Fruit fly (Drosophila melanogaster) whole organism, prepupa: Measurements from ENCODE around the gene CG5863.

Experiments
- CG10631 ChIP-seq: fragments of 200-800 bp; sonication (Bioruptor generic); optimal IDR thresholded peaks from 2 replicates; lab custom pipeline; 2016; ENCODE audit warnings: missing biosample characterization, missing genetic modification characterization
- CG11294 ChIP-seq: fragments of 200-800 bp; sonication (Bioruptor generic); IDR thresholded peaks from 2 replicates; pipeline ENCODE4 v1.3.6; 2022; ENCODE audit warnings: missing biosample characterization, missing genetic modification characterization
- CG11762 ChIP-seq: fragments of 200-800 bp; sonication (Bioruptor generic); optimal IDR thresholded peaks from 3 replicates; lab custom pipeline; 2016; ENCODE audit warnings: missing biosample characterization, missing genetic modification characterization; ENCODE audit not compliant: insufficient read depth
- CG11902 ChIP-seq: fragments of 200-800 bp; sonication (Bioruptor generic); optimal IDR thresholded peaks from 3 replicates; lab custom pipeline; 2016; ENCODE audit warnings: missing biosample characterization, missing genetic modification characterization
- CG1621 ChIP-seq: fragments of 200-800 bp; sonication (Bioruptor generic); optimal IDR thresholded peaks from 3 replicates; lab custom pipeline; 2018; ENCODE audit warnings: missing biosample characterization, mild to moderate bottlenecking, missing genetic modification characterization
- CG16779 ChIP-seq: fragments of 200-800 bp; sonication (Bioruptor generic); optimal IDR thresholded peaks from 3 replicates; lab custom pipeline; 2017; ENCODE audit warnings: missing biosample characterization, mild to moderate bottlenecking, missing genetic modification characterization
- CG31627 ChIP-seq: fragments of 200-800 bp; sonication (Bioruptor generic); optimal IDR thresholded peaks from 3 replicates; lab custom pipeline; 2016; ENCODE audit warnings: missing biosample characterization, missing genetic modification characterization
- CG34406 ChIP-seq: fragments of 200-800 bp; sonication (Bioruptor generic); optimal IDR thresholded peaks from 3 replicates; lab custom pipeline; 2016; ENCODE audit warnings: missing biosample characterization, missing genetic modification characterization
- CG3919 ChIP-seq: fragments of 200-800 bp; sonication (Bioruptor generic); optimal IDR thresholded peaks from 3 replicates; lab custom pipeline; 2016; ENCODE audit warnings: missing biosample characterization, missing genetic modification characterization
- CG4318 ChIP-seq: fragments of 200-800 bp; sonication (Bioruptor generic); optimal IDR thresholded peaks from 3 replicates; lab custom pipeline; 2017; ENCODE audit warnings: missing biosample characterization, mild to moderate bottlenecking, missing genetic modification characterization
- CG6792 ChIP-seq: fragments of 200-800 bp; sonication (Bioruptor generic); optimal IDR thresholded peaks from 3 replicates; lab custom pipeline; 2016; ENCODE audit warnings: missing biosample characterization, missing genetic modification characterization
- CG6808 ChIP-seq: fragments of 200-800 bp; sonication (Bioruptor generic); optimal IDR thresholded peaks from 3 replicates; lab custom pipeline; 2017; ENCODE audit warnings: missing biosample characterization, missing genetic modification characterization, mild to moderate bottlenecking, moderate library complexity, missing genetic modification reagents
- CG6854 ChIP-seq: fragments of 200-800 bp; sonication (Bioruptor generic); optimal IDR thresholded peaks from 2 replicates; lab custom pipeline; 2017; ENCODE audit warnings: missing biosample characterization, mild to moderate bottlenecking, missing genetic modification characterization
- CG7368 ChIP-seq: fragments of 200-800 bp; sonication (Bioruptor generic); optimal IDR thresholded peaks from 3 replicates; lab custom pipeline; 2016; ENCODE audit warnings: missing biosample characterization, missing genetic modification characterization
- CG8319 ChIP-seq: fragments of 200-800 bp; sonication (Bioruptor generic); optimal IDR thresholded peaks from 3 replicates; lab custom pipeline; 2016; ENCODE audit warnings: missing biosample characterization, missing genetic modification characterization
- Eip93F ChIP-seq: fragments of 200-800 bp; sonication (Bioruptor generic); optimal IDR thresholded peaks from 2 replicates; lab custom pipeline; 2016; ENCODE audit warnings: missing biosample characterization, mild to moderate bottlenecking, missing genetic modification characterization
- Ets21C ChIP-seq: fragments of 200-800 bp; sonication (Bioruptor generic); optimal IDR thresholded peaks from 3 replicates; lab custom pipeline; 2016; ENCODE audit warnings: missing biosample characterization, missing genetic modification characterization
- Hr38 ChIP-seq: sonication (Bioruptor generic); optimal IDR thresholded peaks from 2 replicates; lab custom pipeline; 2016; ENCODE audit warnings: missing biosample characterization, missing genetic modification characterization
- Hr39 ChIP-seq: fragments of 200-800 bp; sonication (Bioruptor generic); optimal IDR thresholded peaks from 2 replicates; lab custom pipeline; 2016; ENCODE audit warnings: missing biosample characterization, missing genetic modification characterization
- Lpt ChIP-seq: fragments of 200-800 bp; sonication (Bioruptor generic); optimal IDR thresholded peaks from 3 replicates; lab custom pipeline; 2016; ENCODE audit warnings: missing biosample characterization, missing genetic modification characterization
- Met ChIP-seq: fragments of 200-800 bp; sonication (Bioruptor generic); optimal IDR thresholded peaks from 3 replicates; lab custom pipeline; 2016; ENCODE audit warnings: missing biosample characterization, missing genetic modification characterization
- OdsH ChIP-seq: fragments of 200-800 bp; sonication (Bioruptor generic); optimal IDR thresholded peaks from 3 replicates; lab custom pipeline; 2016; ENCODE audit warnings: missing biosample characterization, missing genetic modification characterization
- Sox14 ChIP-seq: fragments of 200-800 bp; sonication (Bioruptor generic); optimal IDR thresholded peaks from 3 replicates; lab custom pipeline; 2016; ENCODE audit warnings: missing biosample characterization, missing genetic modification characterization
- Sox15 ChIP-seq: fragments of 200-800 bp; sonication (Bioruptor generic); optimal IDR thresholded peaks from 3 replicates; lab custom pipeline; 2016; ENCODE audit warnings: missing biosample characterization, missing genetic modification characterization
- acj6 ChIP-seq: fragments of 200-800 bp; sonication (Bioruptor generic); optimal IDR thresholded peaks from 3 replicates; lab custom pipeline; 2016; ENCODE audit warnings: missing biosample characterization, missing genetic modification characterization
- dac ChIP-seq: fragments of 200-800 bp; sonication (Bioruptor generic); optimal IDR thresholded peaks from 2 replicates; lab custom pipeline; 2017; ENCODE audit warnings: missing biosample characterization, mild to moderate bottlenecking, missing genetic modification characterization
- dsx ChIP-seq: fragments of 200-800 bp; optimal IDR thresholded peaks from 3 replicates; lab custom pipeline; 2019; ENCODE audit warnings: missing biosample characterization, mild to moderate bottlenecking, missing genetic modification characterization, moderate library complexity; ENCODE audit not compliant: poor library complexity, severe bottlenecking
- fd85E ChIP-seq: fragments of 200-800 bp; sonication (Bioruptor generic); optimal IDR thresholded peaks from 3 replicates; lab custom pipeline; 2016; ENCODE audit warnings: missing biosample characterization, missing genetic modification characterization
- fkh ChIP-seq: fragments of 200-800 bp; sonication (Bioruptor generic); optimal IDR thresholded peaks from 3 replicates; lab custom pipeline; 2017; ENCODE audit warnings: missing biosample characterization, mild to moderate bottlenecking, missing genetic modification characterization, moderate library complexity
- net ChIP-seq: fragments of 200-800 bp; sonication (Bioruptor generic); optimal IDR thresholded peaks from 3 replicates; lab custom pipeline; 2016; ENCODE audit warnings: missing biosample characterization, missing genetic modification characterization
- pdm3 ChIP-seq: fragments of 200-800 bp; sonication (Bioruptor generic); optimal IDR thresholded peaks from 3 replicates; lab custom pipeline; 2016; ENCODE audit warnings: missing biosample characterization, missing genetic modification characterization
- salr ChIP-seq, 2 experiments: fragments of 200-800 bp; sonication (Bioruptor generic); optimal IDR thresholded peaks; 3 replicates each; lab custom pipeline; 2016 to 2018; ENCODE audit warnings: missing biosample characterization in 2 of 2, missing genetic modification characterization in 2 of 2, mild to moderate bottlenecking in 1 of 2
- spab ChIP-seq: fragments of 200-800 bp; sonication (Bioruptor generic); optimal IDR thresholded peaks from 2 replicates; lab custom pipeline; 2017; ENCODE audit warnings: missing biosample characterization, mild to moderate bottlenecking, missing genetic modification characterization, missing genetic modification reagents
- ss ChIP-seq, 2 experiments: fragments of 200-800 bp; sonication (Bioruptor generic); optimal IDR thresholded peaks; 2 replicates in 1 of 2; 3 replicates in 1 of 2; lab custom pipeline; 2017 to 2018; ENCODE audit warnings: mild to moderate bottlenecking in 2 of 2, missing biosample characterization in 2 of 2, missing genetic modification characterization in 2 of 2, moderate library complexity in 1 of 2
- svp ChIP-seq: fragments of 200-800 bp; sonication (Bioruptor generic); peaks from one replicate; lab custom pipeline; 2016; ENCODE audit warnings: missing biosample characterization, missing genetic modification characterization
- topi ChIP-seq: fragments of 200-800 bp; sonication (Bioruptor generic); optimal IDR thresholded peaks from 3 replicates; lab custom pipeline; 2016; ENCODE audit warnings: missing biosample characterization, missing genetic modification characterization

CG5863 gene

dm6 chr3R:17412458-17413127 lies 1.7 kb downstream of the CG5863 start, which contains the start of gene CG42821:
TSS of gene CG42821 (plus strand) at chr3R:17413077.
- TF ChIP-seq CG6792 = no peak
- no peak for TF ChIP-seq salr (GFP tag; optimal IDR thresholded peaks at IDR 0.05; lab: Kevin White, UChicago)
- TF ChIP-seq CG11762 (GFP tag; lab: Kevin White, UChicago) = no peak
- TF ChIP-seq CG4318 (GFP tag; lab: Kevin White, UChicago) = no peak
- no peak for TF ChIP-seq dsx (GFP tag; lab: Kevin White, UChicago)
- no peak for TF ChIP-seq Lpt (GFP tag; lab: Kevin White, UChicago)
- TF ChIP-seq CG1621 = no peak
- no peak for TF ChIP-seq svp (GFP tag; lab: Kevin White, UChicago)
- TF ChIP-seq, all 60 proteins: peak for 0

DNA sequence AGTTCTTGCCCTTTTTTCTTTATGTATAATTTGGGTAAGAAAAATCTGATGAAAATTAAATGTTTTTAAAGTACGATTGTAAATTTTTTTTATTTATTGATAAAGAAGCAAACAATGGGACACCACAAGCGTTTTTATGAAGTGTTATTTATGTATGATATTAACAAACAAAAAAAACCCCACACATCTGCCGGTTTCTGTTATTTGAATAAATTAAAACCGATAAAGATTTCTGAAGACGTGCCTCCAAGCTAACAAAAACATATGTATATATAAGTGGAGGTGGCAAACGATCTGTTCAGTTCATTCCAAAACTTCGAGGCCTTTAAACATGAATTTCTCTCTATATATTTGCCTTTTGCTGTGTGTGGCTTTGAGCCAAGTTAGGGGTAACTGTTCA lies 2.7 kb downstream of the CG5863 start, which contains the start of gene CG42822:
Gene CG42822 (plus strand): TSS at position 301 of the 400 bp plus-strand sequence.
- TF ChIP-seq svp (GFP tag; lab: Kevin White, UChicago) (peak; percentile 6), Eip93F (no peak)
- TF ChIP-seq, all 60 proteins: peak for 1

- TF ChIP-seq pdm3 (no peak), svp (GFP tag; lab: Kevin White, UChicago) (peak; percentile 18)
Measured at dm6 chr3R:17415439-17415838, 4.5 kb downstream of the CG5863 start, which contains the start of gene CG5866. TSS of gene CG5866 (plus strand) at chr3R:17415739.

DNA sequence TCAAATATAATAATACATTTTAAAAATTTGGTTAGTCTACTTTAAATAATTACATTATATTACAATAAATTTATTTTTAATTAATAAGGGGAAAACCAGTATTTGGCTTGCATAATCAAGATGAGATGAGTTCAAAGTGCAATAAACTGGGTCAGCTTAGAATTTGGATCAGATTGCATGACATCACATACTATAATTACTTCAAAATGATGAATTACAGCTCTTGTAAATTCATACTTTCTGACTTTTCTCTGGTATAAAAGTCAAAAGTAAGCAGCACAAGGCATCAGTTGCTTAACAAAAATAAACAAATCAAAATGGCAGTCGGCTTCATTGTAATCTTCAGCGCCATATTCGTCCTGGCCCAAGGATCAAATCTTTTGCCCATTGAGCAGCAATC lies 6.3 kb downstream of the CG5863 start, which contains the start of gene CG33333:
Gene CG33333 (plus strand): TSS at position 301 of the 400 bp plus-strand sequence.
- no peak for TF ChIP-seq CG6808 (GFP tag; lab: Kevin White, UChicago)
- TF ChIP-seq Hr39 (GFP tag; lab: Kevin White, UChicago) = no peak
- TF ChIP-seq Eip93F = no peak

- TF ChIP-seq Lpt (GFP tag; lab: Kevin White, UChicago) (no peak), pdm3 (no peak), fd85E (GFP tag; lab: Kevin White, UChicago) (no peak), svp (GFP tag; lab: Kevin White, UChicago) (no peak), Hr38 (GFP tag; lab: Kevin White, UChicago) (no peak), OdsH (GFP tag; lab: Kevin White, UChicago) (no peak), net (GFP tag; lab: Kevin White, UChicago) (no peak), acj6 (GFP tag; lab: Kevin White, UChicago) (no peak), Ets21C (GFP tag; lab: Kevin White, UChicago) (no peak), CG16779 (no peak), fkh (GFP tag; lab: Kevin White, UChicago) (no peak), CG11902 (no peak), spab (GFP tag; lab: Kevin White, UChicago) (no peak), ss (GFP tag; optimal IDR thresholded peaks at IDR 0.05; lab: Kevin White, UChicago) (no peak), CG31627 (no peak), CG4318 (GFP tag; lab: Kevin White, UChicago) (no peak), dsx (GFP tag; lab: Kevin White, UChicago) (no peak), CG7368 (GFP tag; lab: Kevin White, UChicago) (no peak)
- TF ChIP-seq, all 60 proteins: peak for 0
Measured at dm6 chr3R:17418459-17418858, 7.6 kb downstream of the CG5863 start, which contains the start of gene CG42834. TSS of gene CG42834 (plus strand) at chr3R:17418759.

DNA sequence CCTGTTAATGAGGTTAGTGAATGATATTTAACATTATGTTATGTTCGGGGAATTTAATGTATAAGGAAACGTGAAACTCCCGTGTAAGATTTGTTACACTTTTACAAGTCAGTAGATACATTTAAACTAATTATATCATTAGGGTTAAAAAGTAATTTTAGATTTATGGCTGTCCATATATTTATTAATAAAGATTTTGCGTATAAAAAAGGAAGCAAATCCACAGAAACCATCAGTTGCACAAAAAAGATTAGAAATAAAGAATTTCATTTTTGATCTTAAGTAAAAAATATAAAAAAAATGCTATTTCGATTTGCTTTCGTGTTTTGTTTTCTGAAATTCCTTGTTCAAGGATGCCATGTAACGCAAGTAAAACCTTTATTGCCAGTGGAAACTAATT lies 9.4 kb downstream of the CG5863 start, which contains the start of gene CG42835:
Gene CG42835 (plus strand): TSS at position 301 of the 400 bp plus-strand sequence.
- TF ChIP-seq Eip93F (no peak), Sox15 (GFP tag; lab: Kevin White, UChicago) (no peak), CG7368 (GFP tag; lab: Kevin White, UChicago) (no peak), net (GFP tag; lab: Kevin White, UChicago) (no peak), Hr39 (GFP tag; lab: Kevin White, UChicago) (no peak), CG6792 (no peak), Lpt (GFP tag; lab: Kevin White, UChicago) (no peak), CG4318 (GFP tag; lab: Kevin White, UChicago) (no peak), dac (GFP tag; lab: Kevin White, UChicago) (no peak), topi (GFP tag; lab: Kevin White, UChicago) (no peak), CG6854 (no peak), CG3919 (GFP tag; lab: Kevin White, UChicago) (no peak), Met (no peak), CG11294 (GFP tag; lab: Robert Waterston, UW) (no peak), CG34406 (GFP tag; lab: Kevin White, UChicago) (no peak), pdm3 (no peak), CG10631 (GFP tag; lab: Kevin White, UChicago) (no peak), CG8319 (GFP tag; lab: Kevin White, UChicago) (no peak), Sox14 (GFP tag; lab: Kevin White, UChicago) (no peak), CG11762 (GFP tag; lab: Kevin White, UChicago) (no peak)
